Fruit fly (Drosophila melanogaster): ENCODE results near the gene CG12316.

- TF ChIP-seq CTCF (optimal IDR thresholded peaks at IDR 0.05) (no peak), CG8478 (optimal IDR thresholded peaks at IDR 0.05) (no peak)
These were observed 10.0 kb upstream of the CG12316 start, which contains the start of gene FucTA for dm6 chr3L:15146643-15147187.

All from S2 (cell line).